Fruit fly (Drosophila melanogaster): Measurements from ENCODE around the gene CG8031.

Gene CG8031

dm6 chr3R:13012990-13013389 lies 1.9 kb upstream of the CG8031 start:
- no peak for TF ChIP-seq CG33017 (tag; optimal IDR thresholded peaks at IDR 0.05)
- no peak for TF ChIP-seq kay (GFP tag; ENCODE audit: borderline replicate concordance)
- TF ChIP-seq CG1620 (GFP tag; optimal IDR thresholded peaks at IDR 0.05): no peak
- peak; percentile 43 for TF ChIP-seq pad (GFP tag; optimal IDR thresholded peaks at IDR 0.05)
- no peak for TF ChIP-seq Crg-1 (GFP tag; optimal IDR thresholded peaks at IDR 0.05)
- no peak for TF ChIP-seq tj (GFP tag; optimal IDR thresholded peaks at IDR 0.05)

dm6 chr3R:13012351-13012750 lies 1.2 kb upstream of the CG8031 start:
- TF ChIP-seq Crg-1 (GFP tag; optimal IDR thresholded peaks at IDR 0.05): peak; percentile 63
- peak; percentile 62 for TF ChIP-seq CG7101 (tag; optimal IDR thresholded peaks at IDR 0.05)
- TF ChIP-seq cnc (optimal IDR thresholded peaks at IDR 0.05): peak; percentile 91 to 95
- TF ChIP-seq ovo (GFP tag; optimal IDR thresholded peaks at IDR 0.05): peak; percentile 48
- peak; percentile 84 for TF ChIP-seq Mnt (GFP tag; optimal IDR thresholded peaks at IDR 0.05)
- peak; percentile 63 for TF ChIP-seq CG14711 (tag; optimal IDR thresholded peaks at IDR 0.05)
- TF ChIP-seq CG33017 (tag; optimal IDR thresholded peaks at IDR 0.05): peak; percentile 42
- TF ChIP-seq CG11617 (GFP tag; optimal IDR thresholded peaks at IDR 0.05): peak; percentile 65
- TF ChIP-seq cic (GFP tag; optimal IDR thresholded peaks at IDR 0.05): peak; percentile 83
- peak; percentile 71 for TF ChIP-seq CG1620 (GFP tag; optimal IDR thresholded peaks at IDR 0.05)
- peak; percentile 80 for TF ChIP-seq tj (GFP tag; optimal IDR thresholded peaks at IDR 0.05)
- TF ChIP-seq Clk (GFP tag; optimal IDR thresholded peaks at IDR 0.05): peak; percentile 30
- TF ChIP-seq kay (GFP tag; ENCODE audit: borderline replicate concordance): no peak
- peak; percentile 72 for TF ChIP-seq Hr96 (GFP tag; optimal IDR thresholded peaks at IDR 0.05)
- TF ChIP-seq toe (GFP tag; optimal IDR thresholded peaks at IDR 0.05): peak; percentile 37
- TF ChIP-seq CG7045 (GFP tag; optimal IDR thresholded peaks at IDR 0.05): peak; percentile 34
- TF ChIP-seq CG12768 (GFP tag; optimal IDR thresholded peaks at IDR 0.05): peak; percentile 80
- TF ChIP-seq bab1 (GFP tag; optimal IDR thresholded peaks at IDR 0.05): peak; percentile 6
- peak; percentile 87 for TF ChIP-seq pad (GFP tag; optimal IDR thresholded peaks at IDR 0.05)
- no peak for TF ChIP-seq CG5204 (GFP tag; optimal IDR thresholded peaks at IDR 0.05)

- TF ChIP-seq toe (GFP tag; optimal IDR thresholded peaks at IDR 0.05) (no peak), cic (GFP tag; optimal IDR thresholded peaks at IDR 0.05) (no peak), Hr96 (GFP tag; optimal IDR thresholded peaks at IDR 0.05) (no peak), tj (GFP tag; optimal IDR thresholded peaks at IDR 0.05) (no peak), Crg-1 (GFP tag; optimal IDR thresholded peaks at IDR 0.05) (no peak), CG11617 (GFP tag; optimal IDR thresholded peaks at IDR 0.05) (no peak), CG7045 (GFP tag; optimal IDR thresholded peaks at IDR 0.05) (no peak), CG7101 (tag; optimal IDR thresholded peaks at IDR 0.05) (no peak), bab1 (GFP tag; optimal IDR thresholded peaks at IDR 0.05) (no peak), Clk (GFP tag; optimal IDR thresholded peaks at IDR 0.05) (no peak), CG12768 (GFP tag; optimal IDR thresholded peaks at IDR 0.05) (no peak), CG14711 (tag; optimal IDR thresholded peaks at IDR 0.05) (no peak), pad (GFP tag; optimal IDR thresholded peaks at IDR 0.05) (no peak)
Measured at dm6 chr3R:13011621-13011963, 482 bp upstream of the CG8031 start, which contains the start of gene CtBP. CtBP (plus strand) TSS chr3R:13011649.

dm6 chr3R:13009595-13009994 lies 1.5 kb downstream of the CG8031 start, which contains the start of gene CG11656:
CG11656 (plus strand) TSS chr3R:13009895.
- no peak for TF ChIP-seq cic (GFP tag; optimal IDR thresholded peaks at IDR 0.05)
- no peak for TF ChIP-seq CG33017 (tag; optimal IDR thresholded peaks at IDR 0.05)
- no peak for TF ChIP-seq CG1620 (GFP tag; optimal IDR thresholded peaks at IDR 0.05)
- TF ChIP-seq CG11617 (GFP tag; optimal IDR thresholded peaks at IDR 0.05): no peak
- no peak for TF ChIP-seq ovo (GFP tag; optimal IDR thresholded peaks at IDR 0.05)
- TF ChIP-seq toe (GFP tag; optimal IDR thresholded peaks at IDR 0.05): no peak
- TF ChIP-seq Mnt (GFP tag; optimal IDR thresholded peaks at IDR 0.05): no peak

dm6 chr3R:12998234-12998591 lies 12.9 kb downstream of the CG8031 start:
- no peak for TF ChIP-seq CG1620 (GFP tag; optimal IDR thresholded peaks at IDR 0.05)
- TF ChIP-seq CG5204 (GFP tag; optimal IDR thresholded peaks at IDR 0.05): no peak
- no peak for TF ChIP-seq CG7101 (tag; optimal IDR thresholded peaks at IDR 0.05)
- TF ChIP-seq bab1 (GFP tag; optimal IDR thresholded peaks at IDR 0.05): no peak
- TF ChIP-seq toe (GFP tag; optimal IDR thresholded peaks at IDR 0.05): no peak
- no peak for TF ChIP-seq cic (GFP tag; optimal IDR thresholded peaks at IDR 0.05)
- TF ChIP-seq Hr96 (GFP tag; optimal IDR thresholded peaks at IDR 0.05): no peak
- no peak for TF ChIP-seq Crg-1 (GFP tag; optimal IDR thresholded peaks at IDR 0.05)
- TF ChIP-seq CG14711 (tag; optimal IDR thresholded peaks at IDR 0.05): no peak
- TF ChIP-seq cnc (optimal IDR thresholded peaks at IDR 0.05): no peak
- no peak for TF ChIP-seq Clk (GFP tag; optimal IDR thresholded peaks at IDR 0.05)
- TF ChIP-seq ovo (GFP tag; optimal IDR thresholded peaks at IDR 0.05): no peak
- no peak for TF ChIP-seq CG12768 (GFP tag; optimal IDR thresholded peaks at IDR 0.05)
- TF ChIP-seq pad (GFP tag; optimal IDR thresholded peaks at IDR 0.05): no peak
- TF ChIP-seq CG33017 (tag; optimal IDR thresholded peaks at IDR 0.05): no peak
- no peak for TF ChIP-seq tj (GFP tag; optimal IDR thresholded peaks at IDR 0.05)
- no peak for TF ChIP-seq Mnt (GFP tag; optimal IDR thresholded peaks at IDR 0.05)
- no peak for TF ChIP-seq kay (GFP tag; ENCODE audit: borderline replicate concordance)
- TF ChIP-seq CG11617 (GFP tag; optimal IDR thresholded peaks at IDR 0.05): no peak
- no peak for TF ChIP-seq CG7045 (GFP tag; optimal IDR thresholded peaks at IDR 0.05)

- peak; percentile 14 for TF ChIP-seq cic (GFP tag; optimal IDR thresholded peaks at IDR 0.05)
- peak; percentile 5 for TF ChIP-seq bab1 (GFP tag; optimal IDR thresholded peaks at IDR 0.05)
- TF ChIP-seq CG14711 (tag; optimal IDR thresholded peaks at IDR 0.05): peak; percentile 84
- TF ChIP-seq Hr96 (GFP tag; optimal IDR thresholded peaks at IDR 0.05): peak; percentile 52
- no peak for TF ChIP-seq CG7045 (GFP tag; optimal IDR thresholded peaks at IDR 0.05)
- peak; percentile 17 for TF ChIP-seq tj (GFP tag; optimal IDR thresholded peaks at IDR 0.05)
- peak; percentile 27 for TF ChIP-seq toe (GFP tag; optimal IDR thresholded peaks at IDR 0.05)
- TF ChIP-seq CG11617 (GFP tag; optimal IDR thresholded peaks at IDR 0.05): peak; percentile 34
- no peak for TF ChIP-seq pad (GFP tag; optimal IDR thresholded peaks at IDR 0.05)
- peak; percentile 56 for TF ChIP-seq Mnt (GFP tag; optimal IDR thresholded peaks at IDR 0.05)
Measured at dm6 chr3R:12997550-12998233, 13.4 kb downstream of the CG8031 start, which contains the start of the genes CG17327, CG44194 and CG7518. CG17327 (minus strand) TSS chr3R:12997726. CG44194 (minus strand) TSS chr3R:12997726. CG7518 (plus strand) TSS chr3R:12998089.
